Worm (Caenorhabditis elegans) whole organism, late embryonic: ENCODE data around the gene T13F3.4.

ENCODE experiments used
- ama-1 ChIP-seq: fragments of 150-350 bp; optimal IDR thresholded peaks from 2 replicates; lab custom pipeline; 2014
- ceh-34 ChIP-seq: sonication (generic microtip); optimal IDR thresholded peaks from 2 replicates; lab custom pipeline; 2016; ENCODE audit warnings: mild to moderate bottlenecking, missing genetic modification characterization, missing compliant biosample characterization
- elt-2 ChIP-seq: sonication (generic microtip); optimal IDR thresholded peaks from 2 replicates; lab custom pipeline; 2016; ENCODE audit warnings: missing genetic modification reagents, missing genetic modification characterization, missing compliant biosample characterization
- fkh-6 ChIP-seq: sonication (generic microtip); optimal IDR thresholded peaks from 2 replicates; lab custom pipeline; 2016; ENCODE audit warnings: missing genetic modification characterization, missing compliant biosample characterization
- hlh-15 ChIP-seq: sonication (generic microtip); optimal IDR thresholded peaks from 2 replicates; lab custom pipeline; 2016; ENCODE audit warnings: missing genetic modification characterization, missing compliant biosample characterization
- hlh-30 ChIP-seq: sonication (generic microtip); optimal IDR thresholded peaks from 2 replicates; lab custom pipeline; 2017; ENCODE audit warnings: antibody characterized with exemption, missing genetic modification characterization, missing compliant biosample characterization; ENCODE audit not compliant: insufficient read depth
- hlh-8 ChIP-seq: sonication (generic microtip); optimal IDR thresholded peaks from 2 replicates; lab custom pipeline; 2016; ENCODE audit warnings: missing genotype, missing genetic modification characterization, missing compliant biosample characterization
- nfya-1 ChIP-seq: sonication (generic microtip); optimal IDR thresholded peaks from 2 replicates; lab custom pipeline; 2017; ENCODE audit warnings: missing genetic modification characterization, mild to moderate bottlenecking, missing compliant biosample characterization, antibody characterized with exemption, moderate library complexity
- nhr-11 ChIP-seq: fragments of 150-350 bp; optimal IDR thresholded peaks from 2 replicates; lab custom pipeline; 2014; ENCODE audit warnings: missing biosample characterization, missing genetic modification characterization
- pqm-1 ChIP-seq: sonication (generic microtip); optimal IDR thresholded peaks from 2 replicates; lab custom pipeline; 2016; ENCODE audit warnings: missing genetic modification characterization, missing compliant biosample characterization
- ref-2 ChIP-seq: sonication (generic microtip); optimal IDR thresholded peaks from 2 replicates; lab custom pipeline; 2016; ENCODE audit warnings: missing genetic modification characterization, missing compliant biosample characterization
- sox-4 ChIP-seq: sonication (generic microtip); optimal IDR thresholded peaks from 2 replicates; lab custom pipeline; 2017; ENCODE audit warnings: mild to moderate bottlenecking, missing genetic modification characterization, inconsistent platforms, missing compliant biosample characterization
- tbx-2 ChIP-seq: sonication (generic microtip); optimal IDR thresholded peaks from 2 replicates; lab custom pipeline; 2016; ENCODE audit warnings: missing genetic modification characterization, missing compliant biosample characterization
- unc-55 ChIP-seq: sonication (generic microtip); optimal IDR thresholded peaks from 2 replicates; lab custom pipeline; 2017; ENCODE audit warnings: missing biosample characterization, missing genetic modification reagents, missing genetic modification characterization

- TF ChIP-seq fkh-6 (tag; lab: Kevin White, UChicago), result no peak
- no peak for TF ChIP-seq hlh-30 (tag; lab: Kevin White, UChicago)
- no peak for TF ChIP-seq ref-2 (tag; lab: Kevin White, UChicago)
- TF ChIP-seq sox-4 (tag; lab: Kevin White, UChicago), result no peak
- TF ChIP-seq pqm-1, result no peak
- TF ChIP-seq nhr-11 (tag; lab: Kevin White, UChicago), result no peak
- no peak for TF ChIP-seq nfya-1 (tag; lab: Kevin White, UChicago)
- TF ChIP-seq ceh-34 (tag; lab: Kevin White, UChicago), result no peak
- no peak for TF ChIP-seq hlh-15 (tag; lab: Kevin White, UChicago)
- no peak for TF ChIP-seq tbx-2 (tag; lab: Kevin White, UChicago)
- no peak for TF ChIP-seq elt-2 (tag; lab: Kevin White, UChicago)
- TF ChIP-seq unc-55, result no peak
- no peak for TF ChIP-seq hlh-8
- TF ChIP-seq ama-1, result no peak
Observed at ce11 chrV:16271121-16271520, 4.7 kb upstream of the T13F3.4 start, which contains the start of gene T13F3.6.
